Worm (Caenorhabditis elegans) whole organism, L2 larva: Measurements from ENCODE around the gene athp-3.

Experiments used
- C34F6.9 ChIP-seq: fragments of 150-350 bp; optimal IDR thresholded peaks from 2 replicates; lab custom pipeline; 2014; ENCODE audit warnings: missing biosample characterization, missing genetic modification characterization
- F13H6.1 ChIP-seq: sonication (generic microtip); optimal IDR thresholded peaks from 2 replicates; lab custom pipeline; 2016; ENCODE audit warnings: missing genetic modification characterization, missing compliant biosample characterization
- R02D3.7 ChIP-seq: fragments of 150-350 bp; optimal IDR thresholded peaks from 2 replicates; lab custom pipeline; 2014; ENCODE audit warnings: missing biosample characterization, missing genetic modification characterization
- Y55F3AM.14 ChIP-seq: fragments of 200-800 bp; sonication (Bioruptor generic); optimal IDR thresholded peaks from 2 replicates; lab custom pipeline; 2018; ENCODE audit warnings: mild to moderate bottlenecking, missing genetic modification characterization, missing compliant biosample characterization
- ZK546.5 ChIP-seq: sonication (generic microtip); optimal IDR thresholded peaks from 2 replicates; lab custom pipeline; 2017; ENCODE audit warnings: missing biosample characterization, missing genetic modification characterization
- alr-1 ChIP-seq: fragments of 150-350 bp; optimal IDR thresholded peaks from 2 replicates; lab custom pipeline; 2014; ENCODE audit warnings: missing biosample characterization, missing genetic modification characterization
- aly-2 ChIP-seq: fragments of 150-350 bp; optimal IDR thresholded peaks from 2 replicates; lab custom pipeline; 2014; ENCODE audit warnings: missing biosample characterization, missing genetic modification characterization
- blmp-1 ChIP-seq: sonication (generic microtip); optimal IDR thresholded peaks from 2 replicates; lab custom pipeline; 2017; ENCODE audit warnings: missing genetic modification characterization, mild to moderate bottlenecking, missing compliant biosample characterization, antibody characterized with exemption, moderate library complexity; ENCODE audit not compliant: insufficient read depth
- crh-2 ChIP-seq: sonication (generic microtip); optimal IDR thresholded peaks from 2 replicates; lab custom pipeline; 2017; ENCODE audit warnings: missing biosample characterization, missing genetic modification characterization
- dmd-4 ChIP-seq: sonication (generic microtip); optimal IDR thresholded peaks from 2 replicates; lab custom pipeline; 2017; ENCODE audit warnings: missing biosample characterization, missing genetic modification characterization
- elt-1 ChIP-seq: fragments of 150-350 bp; optimal IDR thresholded peaks from 2 replicates; lab custom pipeline; 2014; ENCODE audit warnings: missing biosample characterization, missing genetic modification characterization
- elt-3 ChIP-seq: sonication (generic microtip); optimal IDR thresholded peaks from 2 replicates; lab custom pipeline; 2017; ENCODE audit warnings: missing biosample characterization, missing genetic modification characterization
- fos-1 ChIP-seq: fragments of 150-350 bp; optimal IDR thresholded peaks from 2 replicates; lab custom pipeline; 2014; ENCODE audit warnings: missing biosample characterization, missing genetic modification characterization
- gmeb-1 ChIP-seq: fragments of 150-350 bp; optimal IDR thresholded peaks from 2 replicates; lab custom pipeline; 2014; ENCODE audit warnings: missing biosample characterization, missing genetic modification characterization
- lin-11 ChIP-seq: fragments of 150-350 bp; sonication (generic microtip); optimal IDR thresholded peaks from 2 replicates; lab custom pipeline; 2014; ENCODE audit warnings: missing biosample characterization, missing genetic modification characterization, inconsistent platforms, mixed read lengths
- lin-13 ChIP-seq: fragments of 150-350 bp; optimal IDR thresholded peaks from 2 replicates; lab custom pipeline; 2014; ENCODE audit warnings: missing biosample characterization, missing genetic modification reagents, missing genetic modification characterization
- lin-39 ChIP-seq: fragments of 150-350 bp; optimal IDR thresholded peaks from 2 replicates; lab custom pipeline; 2014; ENCODE audit warnings: missing biosample characterization, missing genetic modification reagents, missing genetic modification characterization
- lsy-2 ChIP-seq, 2 experiments: fragments of 150-350 bp in 1 of 2; sonication (generic microtip) in 1 of 2; optimal IDR thresholded peaks; 2 replicates each; lab custom pipeline; 2014 to 2017; ENCODE audit warnings: missing biosample characterization in 2 of 2, missing genetic modification characterization in 2 of 2
- mab-5 ChIP-seq: fragments of 150-350 bp; optimal IDR thresholded peaks from 2 replicates; lab custom pipeline; 2014; ENCODE audit warnings: missing biosample characterization, missing genetic modification characterization
- mbf-1 ChIP-seq: sonication (generic microtip); optimal IDR thresholded peaks from 2 replicates; lab custom pipeline; 2017; ENCODE audit warnings: missing biosample characterization, missing genetic modification characterization
- mdl-1 ChIP-seq, 2 experiments: fragments of 150-350 bp in 1 of 2; sonication (generic microtip) in 1 of 2; optimal IDR thresholded peaks; 2 replicates each; lab custom pipeline; 2017; ENCODE audit warnings: missing biosample characterization in 2 of 2, missing genetic modification characterization in 2 of 2
- nhr-10 ChIP-seq: sonication (generic microtip); optimal IDR thresholded peaks from 2 replicates; lab custom pipeline; 2017; ENCODE audit warnings: missing biosample characterization, missing genetic modification characterization
- nhr-12 ChIP-seq: fragments of 150-350 bp; optimal IDR thresholded peaks from 2 replicates; lab custom pipeline; 2014; ENCODE audit warnings: missing biosample characterization, missing genetic modification characterization
- nhr-23 ChIP-seq: fragments of 150-350 bp; optimal IDR thresholded peaks from 2 replicates; lab custom pipeline; 2014; ENCODE audit warnings: missing biosample characterization, missing genetic modification reagents, missing genetic modification characterization
- nhr-237 ChIP-seq: fragments of 150-350 bp; optimal IDR thresholded peaks from 2 replicates; lab custom pipeline; 2014; ENCODE audit warnings: missing biosample characterization, missing genetic modification characterization
- nhr-6 ChIP-seq: fragments of 150-350 bp; optimal IDR thresholded peaks from 2 replicates; lab custom pipeline; 2014; ENCODE audit warnings: missing biosample characterization, missing genetic modification characterization
- sem-4 ChIP-seq: fragments of 150-350 bp; optimal IDR thresholded peaks from 2 replicates; lab custom pipeline; 2014; ENCODE audit warnings: missing biosample characterization, missing genetic modification reagents, missing genetic modification characterization
- sma-3 ChIP-seq: sonication (generic microtip); optimal IDR thresholded peaks from 2 replicates; lab custom pipeline; 2016; ENCODE audit warnings: missing genetic modification reagents, missing genetic modification characterization, missing compliant biosample characterization
- sma-9 ChIP-seq, 2 experiments: fragments of 150-350 bp in 1 of 2; sonication (generic microtip) in 1 of 2; optimal IDR thresholded peaks; 2 replicates each; lab custom pipeline; 2014 to 2016; ENCODE audit warnings: missing genetic modification characterization in 2 of 2, mild to moderate bottlenecking in 1 of 2, missing biosample characterization in 1 of 2, missing compliant biosample characterization in 1 of 2, missing genetic modification reagents in 1 of 2, moderate library complexity in 1 of 2
- unc-39 ChIP-seq: fragments of 150-350 bp; optimal IDR thresholded peaks from 2 replicates; lab custom pipeline; 2014; ENCODE audit warnings: missing biosample characterization, missing genetic modification characterization
- unc-55 ChIP-seq: fragments of 150-350 bp; sonication (generic microtip); optimal IDR thresholded peaks from 3 replicates; lab custom pipeline; 2014; ENCODE audit warnings: missing biosample characterization, missing genetic modification reagents, missing genetic modification characterization
- unc-62 ChIP-seq: fragments of 150-350 bp; optimal IDR thresholded peaks from 2 replicates; lab custom pipeline; 2014; ENCODE audit warnings: missing biosample characterization, missing genetic modification reagents, missing genetic modification characterization
- zag-1 ChIP-seq: fragments of 150-350 bp; optimal IDR thresholded peaks from 2 replicates; lab custom pipeline; 2014; ENCODE audit warnings: missing biosample characterization, missing genetic modification characterization
- ztf-4 ChIP-seq: fragments of 150-350 bp; optimal IDR thresholded peaks from 2 replicates; lab custom pipeline; 2014; ENCODE audit warnings: missing biosample characterization, missing genetic modification characterization

The athp-3 gene

ce11 chrIV:17058036-17058435 lies 9.9 kb upstream of the athp-3 start, which contains the start of gene Y116A8C.44:
Gene Y116A8C.44 (minus strand): TSS chrIV:17058136.
- TF ChIP-seq ztf-4 (tag; lab: Kevin White, UChicago) = no peak
- TF ChIP-seq alr-1 (tag; lab: Kevin White, UChicago) = no peak
- TF ChIP-seq fos-1 (tag; lab: Kevin White, UChicago) = no peak
- no peak for TF ChIP-seq crh-2 (tag; lab: Kevin White, UChicago)
- TF ChIP-seq gmeb-1 (tag; lab: Kevin White, UChicago) = no peak
- no peak for TF ChIP-seq lin-11 (tag; lab: Kevin White, UChicago)
- no peak for TF ChIP-seq nhr-10 (tag; lab: Kevin White, UChicago)
- TF ChIP-seq lin-39 (tag; lab: Kevin White, UChicago) = no peak
- TF ChIP-seq mab-5 (tag; lab: Kevin White, UChicago) = no peak
- TF ChIP-seq ZK546.5 (tag; lab: Kevin White, UChicago) = no peak
- no peak for TF ChIP-seq nhr-237
- no peak for TF ChIP-seq unc-55 (GFP tag; lab: Kevin White, UChicago)

- TF ChIP-seq zag-1 (no peak), F13H6.1 (tag; lab: Kevin White, UChicago) (no peak), mdl-1 (tag; optimal IDR thresholded peaks at IDR 0.05; lab: Kevin White, UChicago) (no peak), gmeb-1 (tag; lab: Kevin White, UChicago) (no peak), sem-4 (tag; lab: Kevin White, UChicago) (no peak), crh-2 (tag; lab: Kevin White, UChicago) (no peak)
Observed at ce11 chrIV:17053261-17053660, 5.1 kb upstream of the athp-3 start, which contains the start of gene Y116A8C.23. Gene Y116A8C.23 (plus strand): TSS chrIV:17053561.

- TF ChIP-seq sma-9 (GFP tag; optimal IDR thresholded peaks at IDR 0.05; lab: Kevin White, UChicago) (no peak), sma-9 (tag; optimal IDR thresholded peaks at IDR 0.05; lab: Kevin White, UChicago) (no peak), gmeb-1 (tag; lab: Kevin White, UChicago) (no peak), elt-3 (no peak), Y55F3AM.14 (GFP tag; lab: Kevin White, UChicago) (no peak), unc-39 (tag; lab: Kevin White, UChicago) (no peak), nhr-237 (no peak), lin-39 (tag; lab: Kevin White, UChicago) (no peak), elt-1 (tag; lab: Kevin White, UChicago) (no peak), nhr-6 (tag; lab: Kevin White, UChicago) (no peak), lin-13 (GFP tag; lab: Kevin White, UChicago) (no peak), blmp-1 (tag; lab: Kevin White, UChicago) (no peak), lsy-2 (tag; optimal IDR thresholded peaks at IDR 0.05; lab: Kevin White, UChicago) (no peak), unc-62 (GFP tag; lab: Kevin White, UChicago) (no peak), nhr-10 (tag; lab: Kevin White, UChicago) (no peak), nhr-23 (tag; lab: Kevin White, UChicago) (no peak), mdl-1 (tag; optimal IDR thresholded peaks at IDR 0.05; lab: Kevin White, UChicago) (no peak), mbf-1 (tag; lab: Kevin White, UChicago) (no peak)
Observed at ce11 chrIV:17045691-17046090, 2.5 kb downstream of the athp-3 start, which contains the start of gene clec-195. Gene clec-195 (minus strand): TSS chrIV:17045791.

- TF ChIP-seq lin-11 (tag; lab: Kevin White, UChicago) (no peak), nhr-12 (tag; lab: Kevin White, UChicago) (no peak), C34F6.9 (tag; lab: Kevin White, UChicago) (no peak), F13H6.1 (tag; lab: Kevin White, UChicago) (no peak), R02D3.7 (tag; lab: Kevin White, UChicago) (no peak), elt-1 (tag; lab: Kevin White, UChicago) (no peak), sma-3 (no peak), ztf-4 (tag; lab: Kevin White, UChicago) (no peak), alr-1 (tag; lab: Kevin White, UChicago) (no peak), nhr-6 (tag; lab: Kevin White, UChicago) (no peak)
Observed at ce11 chrIV:17040618-17041017, 7.5 kb downstream of the athp-3 start, which contains the start of gene Y116A8C.20. Gene Y116A8C.20 (plus strand): TSS chrIV:17040918.

ce11 chrIV:17039545-17039944 lies 8.6 kb downstream of the athp-3 start, which contains the start of gene Y116A8C.19:
Gene Y116A8C.19 (minus strand): TSS chrIV:17039645.
- no peak for TF ChIP-seq aly-2 (tag; lab: Kevin White, UChicago)
- TF ChIP-seq dmd-4 (tag; lab: Kevin White, UChicago) = no peak
